Fruit fly (Drosophila melanogaster): ENCODE data around the gene Ilp2.

DNA sequence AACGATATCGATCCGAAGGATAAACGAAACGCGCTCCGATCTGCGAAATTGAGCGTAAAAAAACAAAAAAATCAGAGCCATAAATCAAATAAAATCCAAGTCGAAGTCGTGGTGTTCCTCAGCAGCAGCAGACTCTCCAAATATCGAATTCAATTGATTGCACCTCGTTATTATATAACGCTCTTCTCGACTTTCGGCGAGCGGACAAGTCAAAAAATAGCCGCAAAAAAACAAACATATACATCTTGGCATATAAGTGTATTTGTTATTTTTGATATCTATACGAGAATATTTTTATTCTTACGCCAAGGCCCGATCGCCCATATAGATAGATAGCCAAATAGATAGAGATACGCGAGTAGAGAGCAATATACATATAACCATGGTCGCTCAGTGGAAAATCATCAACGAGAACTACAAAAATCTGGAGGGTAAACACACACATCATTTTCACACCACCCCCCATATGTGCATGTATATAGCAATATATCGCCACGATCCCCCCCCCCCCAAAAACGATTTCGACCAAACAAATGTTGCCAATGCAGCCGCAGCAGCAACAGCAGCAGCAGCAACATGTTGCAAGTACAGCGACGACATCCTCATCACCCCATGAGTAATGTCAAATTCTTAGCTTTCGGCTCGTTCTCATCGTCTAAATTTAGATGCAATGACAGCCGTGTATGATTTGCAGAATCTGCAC, 30.3 kb downstream of the Ilp2 start:
- TF ChIP-seq usp (GFP tag; optimal IDR thresholded peaks at IDR 0.05): no peak
- TF ChIP-seq Dll (optimal IDR thresholded peaks at IDR 0.05): no peak
- TF ChIP-seq CG8478 (optimal IDR thresholded peaks at IDR 0.05): no peak
- no peak for TF ChIP-seq psq (optimal IDR thresholded peaks at IDR 0.05)
- no peak for TF ChIP-seq EcR (GFP tag; optimal IDR thresholded peaks at IDR 0.05)

All from whole organism.